Worm (Caenorhabditis elegans): ENCODE measurements around the gene C04E7.3.

The C04E7.3 gene

ce11 chrX:312908-313307, 34.1 kb downstream of the C04E7.3 start, which contains the start of gene M02E1.4:
TSS of gene M02E1.4 (plus strand) at chrX:313274.
- TF ChIP-seq fkh-10 (GFP tag; optimal IDR thresholded peaks at IDR 0.05) (no peak), sox-4 (tag; optimal IDR thresholded peaks at IDR 0.05) (no peak), madf-2 (tag; optimal IDR thresholded peaks at IDR 0.05) (no peak), unc-86 (tag; optimal IDR thresholded peaks at IDR 0.05) (no peak)

ce11 chrX:312238-312637, 34.8 kb downstream of the C04E7.3 start:
- TF ChIP-seq fkh-6 (tag; optimal IDR thresholded peaks at IDR 0.05) (no peak), C38D4.7 (GFP tag; optimal IDR thresholded peaks at IDR 0.05) (no peak), ceh-48 (tag; optimal IDR thresholded peaks at IDR 0.05) (no peak), hlh-30 (tag; optimal IDR thresholded peaks at IDR 0.05; ENCODE audit: insufficient read depth) (no peak), F13H6.1 (tag; optimal IDR thresholded peaks at IDR 0.05) (no peak), mec-3 (tag; optimal IDR thresholded peaks at IDR 0.05; ENCODE audit: borderline replicate concordance) (no peak), ceh-22 (tag; optimal IDR thresholded peaks at IDR 0.05) (no peak), nfya-1 (tag; optimal IDR thresholded peaks at IDR 0.05) (no peak), ceh-2 (tag; optimal IDR thresholded peaks at IDR 0.05) (no peak), ets-4 (tag; optimal IDR thresholded peaks at IDR 0.05) (no peak), K02D7.2 (tag; optimal IDR thresholded peaks at IDR 0.05) (no peak), odd-2 (tag; optimal IDR thresholded peaks at IDR 0.05) (no peak), hlh-6 (tag; optimal IDR thresholded peaks at IDR 0.05) (no peak), gmeb-2 (tag; optimal IDR thresholded peaks at IDR 0.05) (no peak), hlh-8 (tag; optimal IDR thresholded peaks at IDR 0.05) (no peak)

ce11 chrX:311211-311610, 35.8 kb downstream of the C04E7.3 start, which contains the start of gene nlp-64:
TSS of gene nlp-64 (minus strand) at chrX:311311.
- TF ChIP-seq ref-2 (tag; optimal IDR thresholded peaks at IDR 0.05) (no peak), Y22D7AL.16 (tag; optimal IDR thresholded peaks at IDR 0.05) (no peak), pqm-1 (tag; optimal IDR thresholded peaks at IDR 0.05) (no peak), unc-3 (GFP tag; conservative IDR thresholded peaks at IDR 0.05) (no peak), unc-3 (tag; optimal IDR thresholded peaks at IDR 0.05) (no peak), ceh-31 (tag; optimal IDR thresholded peaks at IDR 0.05) (no peak), pha-4 (tag; optimal IDR thresholded peaks at IDR 0.05) (no peak), F13H6.1 (tag; optimal IDR thresholded peaks at IDR 0.05) (no peak), nhr-11 (tag; optimal IDR thresholded peaks at IDR 0.05) (no peak), pax-1 (tag; optimal IDR thresholded peaks at IDR 0.05) (no peak), sdc-2 (tag; optimal IDR thresholded peaks at IDR 0.05) (no peak), lim-6 (tag; optimal IDR thresholded peaks at IDR 0.05) (no peak), sox-4 (tag; optimal IDR thresholded peaks at IDR 0.05) (no peak)

DNA sequence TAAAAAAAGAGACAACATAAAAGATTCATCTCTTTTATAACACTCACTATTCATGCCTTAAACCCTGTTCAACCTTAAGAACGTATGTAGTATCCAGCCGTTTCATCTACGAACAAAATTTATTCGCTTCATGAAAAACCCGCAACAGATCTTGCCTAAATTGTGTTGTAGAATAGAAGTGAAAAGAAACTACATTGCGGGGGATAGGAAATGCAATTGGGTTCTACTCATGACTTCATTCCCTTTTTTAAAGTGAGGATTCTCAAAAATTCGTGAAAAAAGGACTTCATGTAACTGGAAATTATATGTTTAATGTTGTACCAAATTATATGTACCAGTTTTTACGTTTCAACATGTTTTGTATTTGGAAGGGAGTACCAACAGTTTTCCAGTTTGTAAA, 37.9 kb downstream of the C04E7.3 start:
- peak; percentile 63 for TF ChIP-seq unc-42 (tag; optimal IDR thresholded peaks at IDR 0.05)
- no peak for TF ChIP-seq ama-1 (optimal IDR thresholded peaks at IDR 0.05)

DNA sequence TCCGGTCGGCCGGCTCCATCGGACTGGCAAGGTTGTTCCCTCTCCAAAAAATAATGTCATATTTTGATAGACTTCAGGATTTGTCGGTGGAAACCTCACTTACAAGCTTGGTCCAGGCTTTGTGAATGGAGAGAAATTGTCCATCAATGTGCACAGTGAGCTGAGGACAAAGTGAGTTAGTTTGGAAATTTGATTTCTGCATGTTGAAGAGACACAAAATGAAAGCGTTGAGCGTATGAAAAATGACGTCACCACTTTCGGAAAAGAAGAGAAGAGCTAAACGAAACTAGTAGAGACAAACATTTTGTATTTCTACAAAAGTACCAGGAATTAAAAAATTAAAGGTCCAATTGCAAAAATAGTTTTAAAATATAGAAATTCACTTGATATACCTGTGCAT, 42.0 kb downstream of the C04E7.3 start:
- TF ChIP-seq ceh-30 (tag; optimal IDR thresholded peaks at IDR 0.05) (no peak), sox-2 (GFP tag; IDR thresholded peaks at IDR 0.05) (no peak), hlh-30 (tag; optimal IDR thresholded peaks at IDR 0.05; ENCODE audit: insufficient read depth) (no peak), ceh-24 (tag; optimal IDR thresholded peaks at IDR 0.05) (no peak), unc-42 (tag; optimal IDR thresholded peaks at IDR 0.05) (peak; percentile 86)

DNA sequence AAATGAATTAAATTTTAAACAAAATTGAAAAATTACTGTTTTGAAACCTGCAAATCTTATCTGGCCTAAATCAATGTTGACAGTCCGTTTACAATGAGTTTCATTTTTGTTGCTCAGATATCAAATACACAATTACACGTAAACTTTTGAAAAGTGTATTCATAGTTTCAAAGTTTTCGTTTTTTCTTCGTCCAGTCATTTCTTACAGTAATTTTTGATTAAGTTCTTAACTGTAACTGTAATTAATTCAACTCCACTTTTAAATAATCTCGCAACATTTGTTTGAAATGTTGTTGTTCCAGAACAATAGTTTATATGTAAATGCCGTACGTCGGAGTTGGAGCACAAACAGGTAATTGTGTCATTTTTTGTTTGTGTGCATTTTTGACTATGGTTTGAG, 45.5 kb downstream of the C04E7.3 start, which contains the start of gene gcp-2.1:
gcp-2.1 (plus strand) TSS at position 301 of the 400 bp plus-strand sequence.
- no peak for TF ChIP-seq T23F11.4 (GFP tag; optimal IDR thresholded peaks at IDR 0.05)
- TF ChIP-seq elt-2 (tag; optimal IDR thresholded peaks at IDR 0.05), result no peak
- no peak for TF ChIP-seq sdc-2 (tag; optimal IDR thresholded peaks at IDR 0.05)
- no peak for TF ChIP-seq ceh-30 (tag; optimal IDR thresholded peaks at IDR 0.05)
- no peak for TF ChIP-seq sox-2 (GFP tag; IDR thresholded peaks at IDR 0.05)
- TF ChIP-seq pros-1 (tag; optimal IDR thresholded peaks at IDR 0.05), result no peak
- no peak for TF ChIP-seq unc-86 (tag; optimal IDR thresholded peaks at IDR 0.05)
- TF ChIP-seq nhr-232 (tag; optimal IDR thresholded peaks at IDR 0.05), result no peak

Data from whole organism, late embryonic.